Worm (Caenorhabditis elegans) whole organism, L3 larva: ENCODE results near the gene Y75B8A.19.

Source experiments
- aly-2 ChIP-seq: fragments of 150-350 bp; optimal IDR thresholded peaks from 2 replicates; lab custom pipeline; 2014; ENCODE audit warnings: missing biosample characterization, missing genetic modification characterization
- ceh-82 ChIP-seq: fragments of 150-350 bp; optimal IDR thresholded peaks from 2 replicates; lab custom pipeline; 2014; ENCODE audit warnings: missing biosample characterization, missing genetic modification characterization
- egl-5 ChIP-seq: fragments of 150-350 bp; optimal IDR thresholded peaks from 2 replicates; lab custom pipeline; 2017; ENCODE audit warnings: missing biosample characterization, missing genetic modification reagents, missing genetic modification characterization, inconsistent platforms
- elt-1 ChIP-seq: fragments of 150-350 bp; optimal IDR thresholded peaks from 2 replicates; lab custom pipeline; 2014; ENCODE audit warnings: missing biosample characterization, missing genetic modification characterization
- elt-2 ChIP-seq: sonication (generic microtip); optimal IDR thresholded peaks from 2 replicates; lab custom pipeline; 2016; ENCODE audit warnings: missing genetic modification reagents, mild to moderate bottlenecking, missing genetic modification characterization, missing compliant biosample characterization
- hmg-11 ChIP-seq: sonication (generic microtip); optimal IDR thresholded peaks from 2 replicates; lab custom pipeline; 2016; ENCODE audit warnings: missing genetic modification characterization, missing compliant biosample characterization
- mdl-1 ChIP-seq: fragments of 150-350 bp; optimal IDR thresholded peaks from 2 replicates; lab custom pipeline; 2014; ENCODE audit warnings: missing biosample characterization, missing genetic modification characterization
- nhr-28 ChIP-seq: fragments of 150-350 bp; optimal IDR thresholded peaks from 2 replicates; lab custom pipeline; 2014; ENCODE audit warnings: missing biosample characterization, missing genetic modification characterization
- sea-2 ChIP-seq: fragments of 150-350 bp; sonication (generic microtip); optimal IDR thresholded peaks from 4 replicates; lab custom pipeline; 2014; ENCODE audit warnings: missing biosample characterization, missing genetic modification reagents, missing genetic modification characterization
- skn-1 ChIP-seq: fragments of 150-350 bp; optimal IDR thresholded peaks from 2 replicates; lab custom pipeline; 2014; ENCODE audit warnings: missing biosample characterization, missing genetic modification characterization
- unc-62 ChIP-seq: fragments of 150-350 bp; sonication (generic microtip); optimal IDR thresholded peaks from 4 replicates; lab custom pipeline; 2014; ENCODE audit warnings: missing biosample characterization, missing genetic modification reagents, missing genetic modification characterization
- ztf-11 ChIP-seq: fragments of 150-350 bp; optimal IDR thresholded peaks from 2 replicates; lab custom pipeline; 2014; ENCODE audit warnings: missing biosample characterization, missing genetic modification characterization

- no peak for TF ChIP-seq ceh-82
- no peak for TF ChIP-seq elt-1 (tag; lab: Kevin White, UChicago)
- no peak for TF ChIP-seq nhr-28 (tag; lab: Kevin White, UChicago)
- no peak for TF ChIP-seq mdl-1 (tag; lab: Kevin White, UChicago)
- no peak for TF ChIP-seq unc-62 (GFP tag; lab: Kevin White, UChicago)
- no peak for TF ChIP-seq sea-2
- TF ChIP-seq hmg-11 (tag; lab: Kevin White, UChicago), result no peak
- no peak for TF ChIP-seq ztf-11 (tag; lab: Kevin White, UChicago)
- TF ChIP-seq elt-2 (tag; lab: Kevin White, UChicago), result peak; percentile 36
- TF ChIP-seq skn-1 (tag; lab: Kevin White, UChicago), result no peak
- no peak for TF ChIP-seq aly-2 (tag; lab: Kevin White, UChicago)
- TF ChIP-seq egl-5 (tag; lab: Kevin White, UChicago), result no peak
Observed at ce11 chrIII:12188236-12188635, 38.2 kb upstream of the Y75B8A.19 start.
